Fruit fly (Drosophila melanogaster) whole organism, embryonic: ENCODE measurements around the gene nst.

ENCODE experiments used
- Adf1 ChIP-seq: fragments of 200-800 bp; sonication (Bioruptor generic); IDR thresholded peaks from 2 replicates; pipeline ENCODE4 v1.3.6; 2022; ENCODE audit warnings: missing biosample characterization, missing genetic modification characterization
- Atf-2 ChIP-seq: fragments of 200-800 bp; sonication (Bioruptor generic); optimal IDR thresholded peaks from 2 replicates; lab custom pipeline; 2016; ENCODE audit warnings: missing biosample characterization, missing genetic modification characterization
- Awh ChIP-seq: fragments of 200-800 bp; sonication (Bioruptor generic); IDR thresholded peaks from 2 replicates; pipeline ENCODE4, ENCODE4 v1.3.6; 2022; ENCODE audit warnings: missing biosample characterization, missing genetic modification characterization
- C15 ChIP-seq: fragments of 200-800 bp; sonication (Bioruptor generic); IDR thresholded peaks from 3 replicates; pipeline ENCODE4 v1.3.6; 2022; ENCODE audit warnings: missing biosample characterization, missing genetic modification characterization
- CG10979 ChIP-seq: fragments of 200-800 bp; sonication (Bioruptor generic); optimal IDR thresholded peaks from 2 replicates; lab custom pipeline; 2018; ENCODE audit warnings: missing biosample characterization, mild to moderate bottlenecking, missing genetic modification characterization, moderate library complexity
- CG11504 ChIP-seq: fragments of 200-800 bp; sonication (Bioruptor generic); optimal IDR thresholded peaks from 3 replicates; lab custom pipeline; 2019; ENCODE audit warnings: missing biosample characterization, mild to moderate bottlenecking, missing genetic modification characterization, moderate library complexity
- CG13894 ChIP-seq: fragments of 200-800 bp; sonication (Bioruptor generic); optimal IDR thresholded peaks from 3 replicates; lab custom pipeline; 2018; ENCODE audit warnings: missing biosample characterization, mild to moderate bottlenecking, missing genetic modification characterization, moderate library complexity
- CG17802 ChIP-seq: fragments of 200-800 bp; sonication (Bioruptor generic); optimal IDR thresholded peaks from 2 replicates; lab custom pipeline; 2018; ENCODE audit warnings: missing biosample characterization, mild to moderate bottlenecking, missing genetic modification characterization, moderate library complexity
- CG1832 ChIP-seq: fragments of 200-800 bp; sonication (Bioruptor generic); optimal IDR thresholded peaks from 2 replicates; lab custom pipeline; 2017; ENCODE audit warnings: missing biosample characterization, mild to moderate bottlenecking, missing genetic modification characterization, inconsistent platforms
- CG3065 ChIP-seq: fragments of 200-800 bp; sonication (Bioruptor generic); optimal IDR thresholded peaks from 2 replicates; lab custom pipeline; 2016; ENCODE audit warnings: missing biosample characterization, missing genetic modification characterization
- CG32772 ChIP-seq: fragments of 200-800 bp; sonication (Bioruptor generic); IDR thresholded peaks from 2 replicates; pipeline ENCODE4 v1.3.6; 2022; ENCODE audit warnings: missing biosample characterization, missing genetic modification characterization
- CG33557 ChIP-seq: fragments of 200-800 bp; sonication (Bioruptor generic); optimal IDR thresholded peaks from 2 replicates; lab custom pipeline; 2019; ENCODE audit warnings: missing biosample characterization, mild to moderate bottlenecking, missing genetic modification characterization, moderate library complexity
- CG34376 ChIP-seq: fragments of 200-800 bp; sonication (Bioruptor generic); optimal IDR thresholded peaks from 2 replicates; lab custom pipeline; 2018; ENCODE audit warnings: missing biosample characterization, mild to moderate bottlenecking, missing genetic modification characterization
- CG3838 ChIP-seq: fragments of 200-800 bp; sonication (Bioruptor generic); optimal IDR thresholded peaks from 3 replicates; lab custom pipeline; 2016; ENCODE audit warnings: missing biosample characterization, missing genetic modification characterization
- CG6175 ChIP-seq: fragments of 200-800 bp; sonication (Bioruptor generic); IDR thresholded peaks from 3 replicates; pipeline ENCODE4 v1.3.6; 2022; ENCODE audit warnings: missing biosample characterization, missing genetic modification characterization
- CG6791 ChIP-seq: fragments of 200-800 bp; sonication (Bioruptor generic); IDR thresholded peaks from 3 replicates; pipeline ENCODE4 v1.3.6; 2022; ENCODE audit warnings: missing biosample characterization, missing genetic modification characterization; ENCODE audit not compliant: partially characterized antibody
- Deaf1 ChIP-seq: fragments of 200-800 bp; optimal IDR thresholded peaks from 3 replicates; lab custom pipeline; 2019; ENCODE audit warnings: missing biosample characterization, mild to moderate bottlenecking, missing genetic modification characterization, moderate library complexity
- Gug ChIP-seq: fragments of 200-800 bp; sonication (Bioruptor generic); IDR thresholded peaks from 4 replicates; pipeline ENCODE4 v1.3.6; 2022; ENCODE audit warnings: missing biosample characterization, missing genetic modification characterization
- Hr39 ChIP-seq: fragments of >200 bp; optimal IDR thresholded peaks from 2 replicates; lab custom pipeline; 2017
- Lim3 ChIP-seq: fragments of 200-800 bp; sonication (Bioruptor generic); IDR thresholded peaks from 2 replicates; pipeline ENCODE4 v1.3.6; 2022; ENCODE audit warnings: missing biosample characterization, missing genetic modification characterization
- Med ChIP-seq: fragments of 200-800 bp; sonication (Bioruptor generic); peaks from one replicate; lab custom pipeline; 2016; ENCODE audit warnings: missing biosample characterization, missing genetic modification characterization, mild to moderate bottlenecking, inconsistent platforms, moderate library complexity
- NK7.1 ChIP-seq: fragments of 200-800 bp; sonication (Bioruptor generic); optimal IDR thresholded peaks from 3 replicates; lab custom pipeline; 2016; ENCODE audit warnings: missing biosample characterization, missing genetic modification characterization
- Nf-YC ChIP-seq: fragments of 200-800 bp; optimal IDR thresholded peaks from 3 replicates; lab custom pipeline; 2019; ENCODE audit warnings: missing biosample characterization, mild to moderate bottlenecking, missing genetic modification characterization, moderate library complexity
- chif ChIP-seq, 2 experiments: fragments of 200-800 bp; sonication (Bioruptor generic); optimal IDR thresholded peaks; 3 replicates each; lab custom pipeline; 2016; ENCODE audit warnings: missing biosample characterization in 2 of 2, missing genetic modification characterization in 2 of 2
- dm ChIP-seq: fragments of 200-800 bp; sonication (Bioruptor generic); optimal IDR thresholded peaks from 3 replicates; lab custom pipeline; 2016; ENCODE audit warnings: missing biosample characterization, missing genetic modification characterization
- ems ChIP-seq: fragments of 200-800 bp; sonication (Bioruptor generic); optimal IDR thresholded peaks from 3 replicates; lab custom pipeline; 2016; ENCODE audit warnings: missing biosample characterization, missing genetic modification characterization
- gro ChIP-seq: fragments of 200-800 bp; sonication (Bioruptor generic); optimal IDR thresholded peaks from 2 replicates; lab custom pipeline; 2016; ENCODE audit warnings: missing biosample characterization, missing genetic modification characterization
- hb ChIP-seq: fragments of 200-800 bp; sonication (Bioruptor generic); IDR thresholded peaks from 3 replicates; pipeline ENCODE4 v1.3.6; 2022; ENCODE audit warnings: missing biosample characterization, missing genetic modification characterization; ENCODE audit not compliant: partially characterized antibody
- her ChIP-seq: fragments of 200-800 bp; sonication (Bioruptor generic); optimal IDR thresholded peaks from 2 replicates; lab custom pipeline; 2016; ENCODE audit warnings: missing biosample characterization, missing genetic modification characterization
- insv ChIP-seq, 2 experiments: fragments of 200-800 bp; sonication (Bioruptor generic); optimal IDR thresholded peaks; 3 replicates each; lab custom pipeline; 2016 to 2018; ENCODE audit warnings: missing biosample characterization in 2 of 2, missing genetic modification characterization in 2 of 2
- kni ChIP-seq: fragments of 200-800 bp; sonication (Bioruptor generic); optimal IDR thresholded peaks from 3 replicates; lab custom pipeline; 2017; ENCODE audit warnings: mild to moderate bottlenecking, missing biosample characterization, missing genetic modification reagents, missing genetic modification characterization
- lmd ChIP-seq: fragments of 200-800 bp; sonication (Bioruptor generic); IDR thresholded peaks from 2 replicates; pipeline ENCODE4 v1.3.6; 2022; ENCODE audit warnings: missing biosample characterization, missing genetic modification characterization
- oc ChIP-seq: fragments of 200-800 bp; sonication (Bioruptor generic); optimal IDR thresholded peaks from 2 replicates; lab custom pipeline; 2018; ENCODE audit warnings: missing biosample characterization, mild to moderate bottlenecking, missing genetic modification characterization, moderate library complexity
- odd ChIP-seq: fragments of 200-800 bp; sonication (Bioruptor generic); optimal IDR thresholded peaks from 2 replicates; lab custom pipeline; 2017; ENCODE audit warnings: missing biosample characterization, mild to moderate bottlenecking, missing genetic modification characterization
- otp ChIP-seq: fragments of 200-800 bp; sonication (Bioruptor generic); IDR thresholded peaks from 3 replicates; pipeline ENCODE4, ENCODE4 v1.3.6; 2022; ENCODE audit warnings: missing biosample characterization, missing genetic modification characterization
- phol ChIP-seq: fragments of 200-800 bp; sonication (Bioruptor generic); optimal IDR thresholded peaks from 3 replicates; lab custom pipeline; 2018; ENCODE audit warnings: missing biosample characterization, mild to moderate bottlenecking, missing genetic modification characterization, moderate library complexity
- pnt ChIP-seq: fragments of 200-800 bp; sonication (Bioruptor generic); optimal IDR thresholded peaks from 3 replicates; lab custom pipeline; 2016; ENCODE audit warnings: missing biosample characterization, missing genetic modification characterization
- pzg ChIP-seq: fragments of 200-800 bp; sonication (Bioruptor generic); optimal IDR thresholded peaks from 3 replicates; lab custom pipeline; 2018; ENCODE audit warnings: missing biosample characterization, mild to moderate bottlenecking, missing genetic modification characterization, moderate library complexity
- ro ChIP-seq: fragments of 200-800 bp; sonication (Bioruptor generic); IDR thresholded peaks from 2 replicates; pipeline ENCODE4 v1.3.6; 2022; ENCODE audit warnings: missing biosample characterization, missing genetic modification characterization
- schlank ChIP-seq: fragments of 200-800 bp; sonication (Bioruptor generic); optimal IDR thresholded peaks from 2 replicates; lab custom pipeline; 2018; ENCODE audit warnings: missing biosample characterization, mild to moderate bottlenecking, missing genetic modification characterization
- sd ChIP-seq: fragments of 200-800 bp; sonication (Bioruptor generic); optimal IDR thresholded peaks from 3 replicates; lab custom pipeline; 2018; ENCODE audit warnings: missing biosample characterization, mild to moderate bottlenecking, missing genetic modification characterization, moderate library complexity
- sens-2 ChIP-seq: fragments of 200-800 bp; sonication (Bioruptor generic); IDR thresholded peaks from 2 replicates; pipeline ENCODE4 v1.3.6; 2022; ENCODE audit warnings: missing biosample characterization, missing genetic modification characterization
- seq ChIP-seq: fragments of 200-800 bp; sonication (Bioruptor generic); IDR thresholded peaks from 2 replicates; pipeline ENCODE4 v1.3.6; 2022; ENCODE audit warnings: missing biosample characterization, missing genetic modification characterization
- shn ChIP-seq: fragments of 200-800 bp; sonication (Bioruptor generic); optimal IDR thresholded peaks from 3 replicates; lab custom pipeline; 2016; ENCODE audit warnings: missing biosample characterization, missing genetic modification characterization
- sr ChIP-seq: fragments of 200-800 bp; sonication (Bioruptor generic); IDR thresholded peaks from 3 replicates; pipeline ENCODE4 v1.3.6; 2022; ENCODE audit warnings: missing biosample characterization, missing genetic modification characterization
- ssp ChIP-seq: fragments of 200-800 bp; sonication (Bioruptor generic); IDR thresholded peaks from 2 replicates; pipeline ENCODE4 v1.3.6; 2022; ENCODE audit warnings: missing biosample characterization, missing genetic modification characterization
- vfl ChIP-seq: fragments of 200-800 bp; sonication (Bioruptor generic); optimal IDR thresholded peaks from 2 replicates; lab custom pipeline; 2016; ENCODE audit warnings: missing biosample characterization, missing genetic modification characterization
- vnd ChIP-seq: fragments of 200-800 bp; sonication (Bioruptor generic); IDR thresholded peaks from 3 replicates; pipeline ENCODE4 v1.3.6; 2022; ENCODE audit warnings: missing biosample characterization, missing genetic modification characterization; ENCODE audit not compliant: partially characterized antibody
- vvl ChIP-seq: fragments of 200-800 bp; sonication (Bioruptor generic); IDR thresholded peaks from 2 replicates; pipeline ENCODE4 v1.3.6; 2022; ENCODE audit warnings: missing biosample characterization, missing genetic modification characterization
- zen2 ChIP-seq: fragments of 200-800 bp; sonication (Bioruptor generic); IDR thresholded peaks from 3 replicates; pipeline ENCODE4 v1.3.6; 2022; ENCODE audit warnings: missing biosample characterization, missing genetic modification characterization; ENCODE audit not compliant: partially characterized antibody

Gene nst

dm6 chr3L:12496428-12497344 is 33.3 kb downstream of the nst start, which contains the start of gene CG10657 (continued):
- TF ChIP-seq hb (GFP tag; lab: Robert Waterston, UW) (no peak), otp (0 out of 3 replicates have a peak, but pooled peaks have one; percentile 21), her (no peak), Hr39 (no peak), phol (tag; lab: Kevin White, UChicago) (no peak), schlank (tag; lab: Kevin White, UChicago) (no peak), CG34376 (GFP tag; lab: Kevin White, UChicago) (no peak), CG32772 (GFP tag; lab: Robert Waterston, UW) (no peak), Awh (GFP tag; lab: Robert Waterston, UW) (no peak), kni (GFP tag; lab: Kevin White, UChicago) (no peak), shn (no peak), pzg (no peak), CG17802 (tag; lab: Kevin White, UChicago) (no peak), CG6175 (GFP tag; lab: Robert Waterston, UW) (no peak), CG3838 (GFP tag; lab: Kevin White, UChicago) (no peak), dm (GFP tag; lab: Kevin White, UChicago) (no peak), vfl (GFP tag; lab: Kevin White, UChicago) (no peak), ssp (no peak), Gug (GFP tag; lab: Robert Waterston, UW) (no peak), CG33557 (GFP tag; lab: Kevin White, UChicago) (no peak), odd (GFP tag; lab: Kevin White, UChicago) (no peak), Med (GFP tag; lab: Kevin White, UChicago) (peak; percentile 81), ems (GFP tag; lab: Kevin White, UChicago) (no peak), gro (GFP tag; lab: Kevin White, UChicago) (no peak), Nf-YC (tag; lab: Kevin White, UChicago) (peak; percentile 8), Atf-2 (GFP tag; lab: Kevin White, UChicago) (no peak), zen2 (no peak), Deaf1 (tag; lab: Kevin White, UChicago) (no peak), vvl (GFP tag; lab: Robert Waterston, UW) (peak; percentile 25; the same call in 1 of the 2 replicates), sd (peak; percentile 81), ro (GFP tag; lab: Robert Waterston, UW) (no peak), Adf1 (no peak), CG11504 (tag; lab: Kevin White, UChicago) (peak; percentile 16), CG6791 (GFP tag; lab: Robert Waterston, UW) (no peak), Lim3 (GFP tag; lab: Robert Waterston, UW) (no peak), lmd (GFP tag; lab: Robert Waterston, UW) (no peak), vnd (GFP tag; lab: Robert Waterston, UW) (no peak), CG13894 (tag; lab: Kevin White, UChicago) (peak; percentile 22), insv (GFP tag; optimal IDR thresholded peaks at IDR 0.05; lab: Kevin White, UChicago) (no peak), NK7.1 (GFP tag; lab: Kevin White, UChicago) (no peak), sens-2 (no peak), oc (tag; lab: Kevin White, UChicago) (no peak), CG3065 (GFP tag; lab: Kevin White, UChicago) (no peak), CG10979 (tag; lab: Kevin White, UChicago) (no peak), sr (GFP tag; lab: Robert Waterston, UW) (peak; percentile 38; the same call in 1 of the 3 replicates), CG1832 (no peak), chif (GFP tag; optimal IDR thresholded peaks at IDR 0.05; lab: Kevin White, UChicago) (no peak), seq (GFP tag; lab: Robert Waterston, UW) (no peak), pnt (GFP tag; lab: Kevin White, UChicago) (no peak), C15 (GFP tag; lab: Robert Waterston, UW) (no peak)
